Worm (Caenorhabditis elegans): ENCODE measurements around the gene nphp-2.

Gene nphp-2

DNA sequence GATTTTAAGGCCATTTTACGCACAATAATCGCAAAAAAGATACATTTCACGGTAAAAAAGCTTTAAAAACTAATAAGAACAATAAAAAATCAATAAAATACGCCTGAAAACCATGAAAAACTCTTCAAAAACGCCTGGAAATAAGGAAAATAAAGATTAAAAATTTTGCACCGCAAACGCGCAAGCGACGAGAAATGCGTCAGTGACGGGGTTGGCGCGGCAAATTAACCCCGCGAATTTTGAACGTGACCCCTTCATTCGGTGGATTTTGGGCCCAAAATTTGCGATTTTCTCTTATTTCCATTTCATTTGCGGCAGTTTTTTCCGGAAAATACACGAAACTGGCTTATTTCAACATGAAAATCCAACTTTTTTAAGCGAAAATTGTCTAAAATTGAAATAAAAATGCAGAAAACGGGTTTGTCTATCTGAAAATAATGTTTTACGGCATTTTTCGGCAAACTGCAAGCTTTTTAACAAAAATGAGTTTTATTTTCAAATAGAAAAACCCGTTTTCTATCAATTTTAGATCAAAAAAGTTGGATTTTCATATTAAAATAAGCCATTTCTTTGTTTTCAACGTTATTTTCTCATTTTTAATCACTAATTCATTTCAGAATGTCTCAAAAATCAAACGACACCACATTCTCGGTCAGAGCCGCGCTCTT, 26.9 kb upstream of the nphp-2 start, which contains the start of gene knl-3 (continued):
- TF ChIP-seq xnd-1 (tag; optimal IDR thresholded peaks at IDR 0.05) (peak; percentile 89), hlh-26 (GFP tag; conservative IDR thresholded peaks at IDR 0.05) (no peak), F37B4.10 (GFP tag; IDR thresholded peaks at IDR 0.05) (no peak), tbx-9 (tag; optimal IDR thresholded peaks at IDR 0.05; ENCODE audit: borderline replicate concordance) (no peak), ets-4 (GFP tag; optimal IDR thresholded peaks at IDR 0.05) (no peak), let-526 (GFP tag; IDR thresholded peaks at IDR 0.05) (peak; percentile 41; the same call in 1 of the 2 replicates), unc-62 (GFP tag; optimal IDR thresholded peaks at IDR 0.05) (no peak), lir-1 (GFP tag; conservative IDR thresholded peaks at IDR 0.05) (peak; percentile 87), akir-1 (GFP tag; optimal IDR thresholded peaks at IDR 0.05) (no peak), fkh-3 (tag; optimal IDR thresholded peaks at IDR 0.05) (no peak), F33H1.4 (GFP tag; IDR thresholded peaks at IDR 0.05) (peak; percentile 84), ceh-91 (GFP tag; IDR thresholded peaks at IDR 0.05) (peak; percentile 93), attf-5 (GFP tag; optimal IDR thresholded peaks at IDR 0.05) (peak; percentile 96), lsl-1 (GFP tag; optimal IDR thresholded peaks at IDR 0.05) (peak; percentile 85), egl-18 (GFP tag; IDR thresholded peaks at IDR 0.05) (peak; percentile 60; the same call in 1 of the 2 replicates), somi-1 (GFP tag; optimal IDR thresholded peaks at IDR 0.05) (peak; percentile 35), ztf-6 (GFP tag; IDR thresholded peaks at IDR 0.05) (0 out of 2 replicates have a peak, but pooled peaks have one; percentile 33), nfya-2 (GFP tag; IDR thresholded peaks at IDR 0.05) (no peak), ekl-4 (GFP tag; IDR thresholded peaks at IDR 0.05) (peak; percentile 95), Y79H2A.3 (GFP tag; conservative IDR thresholded peaks at IDR 0.05) (peak; percentile 77; the same call in 1 of the 2 replicates), pha-4 (tag; optimal IDR thresholded peaks at IDR 0.05) (peak; percentile 65), T07F8.4 (tag; optimal IDR thresholded peaks at IDR 0.05) (no peak), Y53F4B.3 (GFP tag; IDR thresholded peaks at IDR 0.05) (no peak), dox-1 (GFP tag; IDR thresholded peaks at IDR 0.05) (peak; percentile 97), dpl-1 (GFP tag; optimal IDR thresholded peaks at IDR 0.05) (peak; percentile 98), hsf-1 (GFP tag; IDR thresholded peaks at IDR 0.05) (peak; percentile 87), F49E8.2 (tag; optimal IDR thresholded peaks at IDR 0.05; ENCODE audit: insufficient read depth) (peak; percentile 79), madf-3 (GFP tag; IDR thresholded peaks at IDR 0.05) (peak; percentile 97), pbrm-1 (GFP tag; IDR thresholded peaks at IDR 0.05) (peak; percentile 93), attf-6 (GFP tag; IDR thresholded peaks at IDR 0.05) (peak; percentile 84), nfyb-1 (GFP tag; IDR thresholded peaks at IDR 0.05) (peak; percentile 91), atf-7 (tag; optimal IDR thresholded peaks at IDR 0.05) (peak; percentile 67), Y95B8A.8 (GFP tag; IDR thresholded peaks at IDR 0.05) (peak; percentile 90), Y56A3A.18 (GFP tag; IDR thresholded peaks at IDR 0.05) (peak; percentile 92), sea-2 (GFP tag; IDR thresholded peaks at IDR 0.05) (no peak), madf-10 (tag; optimal IDR thresholded peaks at IDR 0.05) (peak; percentile 58), let-607 (tag; optimal IDR thresholded peaks at IDR 0.05) (peak; percentile 32 to 37), D2030.7 (GFP tag; IDR thresholded peaks at IDR 0.05) (peak; percentile 95), mxl-1 (tag; optimal IDR thresholded peaks at IDR 0.05) (peak; percentile 13), C17E4.6 (GFP tag; IDR thresholded peaks at IDR 0.05) (peak; percentile 91), rec-8 (tag; optimal IDR thresholded peaks at IDR 0.05) (no peak), lin-40 (tag; optimal IDR thresholded peaks at IDR 0.05) (peak; percentile 89), F23B12.7 (tag; optimal IDR thresholded peaks at IDR 0.05; ENCODE audit: insufficient read depth) (peak; percentile 96), ztf-18 (tag; optimal IDR thresholded peaks at IDR 0.05) (peak; percentile 100), snpc-1.3 (tag; optimal IDR thresholded peaks at IDR 0.05; ENCODE audit: insufficient read depth) (peak; percentile 82), F10E7.11 (tag; optimal IDR thresholded peaks at IDR 0.05) (no peak), lin-54 (GFP tag; optimal IDR thresholded peaks at IDR 0.05) (peak; percentile 99)

All from whole organism, young adult.